Worm (Caenorhabditis elegans) whole organism, L1 larva: Measurements from ENCODE around the gene sars-2.

Experiments
- C16A3.4 ChIP-seq: fragments of 150-350 bp; optimal IDR thresholded peaks from 2 replicates; lab custom pipeline; 2014; ENCODE audit warnings: missing biosample characterization, missing genetic modification characterization
- C34B4.2 ChIP-seq: sonication (generic microtip); optimal IDR thresholded peaks from 2 replicates; lab custom pipeline; 2017; ENCODE audit warnings: mild to moderate bottlenecking, missing genetic modification characterization, missing compliant biosample characterization
- Y116A8C.19 ChIP-seq: sonication (generic microtip); optimal IDR thresholded peaks from 2 replicates; lab custom pipeline; 2016; ENCODE audit warnings: missing compliant biosample characterization, missing genetic modification characterization, borderline replicate concordance
- aha-1 ChIP-seq: fragments of 150-350 bp; optimal IDR thresholded peaks from 2 replicates; lab custom pipeline; 2014; ENCODE audit warnings: missing biosample characterization, missing genetic modification characterization
- alr-1 ChIP-seq: fragments of 200-800 bp; sonication (Bioruptor generic); optimal IDR thresholded peaks from 2 replicates; lab custom pipeline; 2018; ENCODE audit warnings: borderline replicate concordance, mild to moderate bottlenecking, missing genetic modification characterization, missing compliant biosample characterization
- aly-2 ChIP-seq: fragments of 150-350 bp; optimal IDR thresholded peaks from 2 replicates; lab custom pipeline; 2014; ENCODE audit warnings: missing biosample characterization, missing genetic modification characterization
- ceh-63 ChIP-seq: fragments of 200-800 bp; sonication (Bioruptor generic); optimal IDR thresholded peaks from 2 replicates; lab custom pipeline; 2018; ENCODE audit warnings: mild to moderate bottlenecking, missing genetic modification characterization, missing compliant biosample characterization
- ceh-8 ChIP-seq: fragments of 200-800 bp; sonication (Bioruptor generic); optimal IDR thresholded peaks from 2 replicates; lab custom pipeline; 2018; ENCODE audit warnings: mild to moderate bottlenecking, missing genetic modification characterization, moderate library complexity, missing compliant biosample characterization
- ceh-82 ChIP-seq, 3 experiments: fragments of 150-350 bp in 1 of 3; sonication (generic microtip) in 2 of 3; optimal IDR thresholded peaks; 2 replicates each; lab custom pipeline; 2014 to 2017; ENCODE audit warnings: missing biosample characterization in 3 of 3, missing genetic modification characterization in 3 of 3
- ceh-88 ChIP-seq: fragments of 200-800 bp; sonication (Bioruptor generic); IDR thresholded peaks from 2 replicates; pipeline ENCODE4 v1.3.6; 2022; ENCODE audit warnings: missing genetic modification characterization, missing compliant biosample characterization
- ceh-90 ChIP-seq: sonication (generic microtip); optimal IDR thresholded peaks from 2 replicates; lab custom pipeline; 2016; ENCODE audit warnings: missing genetic modification characterization, missing compliant biosample characterization
- ces-1 ChIP-seq: fragments of 150-350 bp; optimal IDR thresholded peaks from 2 replicates; lab custom pipeline; 2014; ENCODE audit warnings: missing biosample characterization, missing genetic modification reagents, missing genetic modification characterization
- dpl-1 ChIP-seq, 3 experiments: fragments of 150-350 bp in 2 of 3; sonication (generic microtip) in 1 of 3; optimal IDR thresholded peaks; 2 replicates each; lab custom pipeline; 2014 to 2017; ENCODE audit warnings: missing biosample characterization in 3 of 3, missing genetic modification characterization in 3 of 3, missing genetic modification reagents in 3 of 3
- dsc-1 ChIP-seq: sonication (generic microtip); optimal IDR thresholded peaks from 2 replicates; lab custom pipeline; 2016; ENCODE audit warnings: mild to moderate bottlenecking, missing genetic modification characterization, missing compliant biosample characterization
- efl-3 ChIP-seq: fragments of 200-800 bp; sonication (Bioruptor generic); optimal IDR thresholded peaks from 2 replicates; lab custom pipeline; 2018; ENCODE audit warnings: mild to moderate bottlenecking, missing genetic modification characterization, missing compliant biosample characterization
- egl-27 ChIP-seq, 2 experiments: fragments of 150-350 bp in 1 of 2; sonication (generic microtip); optimal IDR thresholded peaks; 3 replicates each; lab custom pipeline; 2017 to 2018; ENCODE audit warnings: missing biosample characterization in 2 of 2, missing genetic modification characterization in 2 of 2, missing genetic modification reagents in 2 of 2
- elt-2 ChIP-seq: sonication (generic microtip); optimal IDR thresholded peaks from 2 replicates; lab custom pipeline; 2016; ENCODE audit warnings: missing genetic modification characterization, mild to moderate bottlenecking, inconsistent platforms, missing compliant biosample characterization, missing genetic modification reagents
- fkh-10 ChIP-seq: sonication (generic microtip); optimal IDR thresholded peaks from 2 replicates; lab custom pipeline; 2017; ENCODE audit warnings: missing biosample characterization, missing genetic modification reagents, missing genetic modification characterization
- fkh-4 ChIP-seq: sonication (generic microtip); optimal IDR thresholded peaks from 2 replicates; lab custom pipeline; 2016; ENCODE audit warnings: missing compliant biosample characterization, missing genetic modification characterization, borderline replicate concordance
- fkh-8 ChIP-seq: sonication (generic microtip); optimal IDR thresholded peaks from 2 replicates; lab custom pipeline; 2016; ENCODE audit warnings: mild to moderate bottlenecking, missing genetic modification characterization, missing compliant biosample characterization
- hlh-17 ChIP-seq: fragments of 200-800 bp; sonication (Bioruptor generic); optimal IDR thresholded peaks from 2 replicates; lab custom pipeline; 2018; ENCODE audit warnings: missing genetic modification characterization, mild to moderate bottlenecking, missing compliant biosample characterization, moderate library complexity, borderline replicate concordance
- isw-1 ChIP-seq: fragments of 200-800 bp; sonication (Bioruptor generic); IDR thresholded peaks from 2 replicates; pipeline ENCODE4 v1.3.6; 2022; ENCODE audit warnings: missing genetic modification characterization, missing compliant biosample characterization
- lin-35 ChIP-seq, 2 experiments: fragments of 150-350 bp; optimal IDR thresholded peaks; 2 replicates each; lab custom pipeline; 2014; ENCODE audit warnings: missing biosample characterization in 2 of 2, missing genetic modification characterization in 2 of 2, missing genetic modification reagents in 2 of 2
- lin-39 ChIP-seq: fragments of 150-350 bp; optimal IDR thresholded peaks from 2 replicates; lab custom pipeline; 2014; ENCODE audit warnings: missing biosample characterization, missing genetic modification reagents, missing genetic modification characterization
- lsy-2 ChIP-seq, 2 experiments: fragments of 150-350 bp; optimal IDR thresholded peaks; 2 replicates each; lab custom pipeline; 2014; ENCODE audit warnings: missing biosample characterization in 2 of 2, missing genetic modification characterization in 2 of 2
- mab-9 ChIP-seq: fragments of 200-800 bp; sonication (Bioruptor generic); IDR thresholded peaks from 2 replicates; pipeline ENCODE4 v1.3.6; 2022; ENCODE audit warnings: missing genetic modification reagents, missing genetic modification characterization, missing compliant biosample characterization
- mdl-1 ChIP-seq, 2 experiments: fragments of 150-350 bp; optimal IDR thresholded peaks; 2 replicates each; lab custom pipeline; 2014 to 2017; ENCODE audit warnings: missing biosample characterization in 2 of 2, missing genetic modification characterization in 2 of 2, inconsistent platforms in 1 of 2
- nhr-19 ChIP-seq: fragments of 200-800 bp; sonication (Bioruptor generic); conservative IDR thresholded peaks from 2 replicates; pipeline ENCODE4 v1.3.6; 2022; ENCODE audit warnings: missing genetic modification characterization, missing compliant biosample characterization
- nhr-237 ChIP-seq: fragments of 150-350 bp; optimal IDR thresholded peaks from 2 replicates; lab custom pipeline; 2014; ENCODE audit warnings: missing biosample characterization, missing genetic modification characterization
- nhr-28 ChIP-seq: fragments of 150-350 bp; optimal IDR thresholded peaks from 2 replicates; lab custom pipeline; 2014; ENCODE audit warnings: missing biosample characterization, missing genetic modification characterization
- nhr-71 ChIP-seq: sonication (generic microtip); optimal IDR thresholded peaks from 2 replicates; lab custom pipeline; 2016; ENCODE audit warnings: mild to moderate bottlenecking, missing genetic modification characterization, moderate library complexity, missing compliant biosample characterization
- nhr-76 ChIP-seq: sonication (generic microtip); optimal IDR thresholded peaks from 2 replicates; lab custom pipeline; 2017; ENCODE audit warnings: missing biosample characterization, missing genetic modification characterization
- nhr-77 ChIP-seq: fragments of 150-350 bp; optimal IDR thresholded peaks from 2 replicates; lab custom pipeline; 2014; ENCODE audit warnings: missing biosample characterization, missing genetic modification characterization
- nhr-84 ChIP-seq: sonication (generic microtip); optimal IDR thresholded peaks from 2 replicates; lab custom pipeline; 2017; ENCODE audit warnings: missing biosample characterization, missing genetic modification characterization
- nhr-85 ChIP-seq: sonication (generic microtip); peaks from one replicate; lab custom pipeline; 2016; ENCODE audit warnings: missing genetic modification characterization, inconsistent platforms, missing compliant biosample characterization
- nhr-90 ChIP-seq: sonication (generic microtip); optimal IDR thresholded peaks from 2 replicates; lab custom pipeline; 2016; ENCODE audit warnings: mild to moderate bottlenecking, missing genetic modification characterization, missing compliant biosample characterization; ENCODE audit not compliant: poor library complexity
- pqm-1 ChIP-seq: sonication (generic microtip); optimal IDR thresholded peaks from 3 replicates; lab custom pipeline; 2017; ENCODE audit warnings: missing biosample characterization, missing genetic modification characterization
- rnt-1 ChIP-seq: sonication (generic microtip); optimal IDR thresholded peaks from 2 replicates; lab custom pipeline; 2016; ENCODE audit warnings: mild to moderate bottlenecking, missing genetic modification characterization, moderate library complexity, missing compliant biosample characterization
- snpc-4 ChIP-seq: fragments of 150-350 bp; optimal IDR thresholded peaks from 2 replicates; lab custom pipeline; 2014; ENCODE audit warnings: missing biosample characterization, missing genetic modification characterization
- snu-23 ChIP-seq: sonication (generic microtip); optimal IDR thresholded peaks from 2 replicates; lab custom pipeline; 2016; ENCODE audit warnings: missing genetic modification characterization, missing compliant biosample characterization
- sptf-1 ChIP-seq: fragments of 150-350 bp; optimal IDR thresholded peaks from 2 replicates; lab custom pipeline; 2014; ENCODE audit warnings: missing biosample characterization, missing genetic modification characterization
- unc-130 ChIP-seq: fragments of 150-350 bp; optimal IDR thresholded peaks from 2 replicates; lab custom pipeline; 2017; ENCODE audit warnings: missing biosample characterization, missing genetic modification characterization, inconsistent platforms
- unc-62 ChIP-seq: fragments of 150-350 bp; optimal IDR thresholded peaks from 2 replicates; lab custom pipeline; 2014; ENCODE audit warnings: missing biosample characterization, missing genetic modification reagents, missing genetic modification characterization
- vab-15 ChIP-seq: sonication (generic microtip); optimal IDR thresholded peaks from 2 replicates; lab custom pipeline; 2017; ENCODE audit warnings: missing genotype, mild to moderate bottlenecking, missing genetic modification characterization, missing compliant biosample characterization
- zip-4 ChIP-seq: fragments of 200-800 bp; sonication (Bioruptor generic); optimal IDR thresholded peaks from 2 replicates; lab custom pipeline; 2018; ENCODE audit warnings: mild to moderate bottlenecking, missing genetic modification characterization, moderate library complexity, missing compliant biosample characterization
- ztf-4 ChIP-seq: fragments of 150-350 bp; optimal IDR thresholded peaks from 2 replicates; lab custom pipeline; 2014; ENCODE audit warnings: missing biosample characterization, missing genetic modification characterization

Gene sars-2

DNA sequence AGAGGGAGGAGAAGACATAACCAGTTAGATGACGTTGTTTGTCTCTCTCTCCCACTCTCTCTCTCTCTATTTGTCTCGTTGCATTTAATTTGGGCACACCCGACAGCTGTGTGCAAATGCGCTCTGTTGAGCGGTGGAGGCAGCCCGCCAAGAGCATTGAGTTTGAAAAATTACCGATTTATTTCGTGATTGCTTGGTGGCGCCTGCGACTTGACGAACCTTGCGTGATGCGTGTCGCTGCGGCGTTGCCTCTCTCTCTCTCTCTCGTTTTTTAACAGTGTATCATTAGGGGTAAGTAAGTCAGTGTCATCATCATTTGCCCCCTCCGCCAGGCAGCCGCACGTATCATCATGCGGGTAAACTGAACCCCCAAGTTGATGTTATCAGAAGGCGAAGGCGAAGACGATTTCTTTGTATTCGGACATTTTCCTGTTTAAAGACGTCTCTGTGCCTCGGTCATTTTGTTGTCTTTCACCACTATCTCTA lies 48.7 kb downstream of the sars-2 start (continued):
- TF ChIP-seq lin-39 (tag; lab: Kevin White, UChicago) (no peak), pqm-1 (tag; lab: Kevin White, UChicago) (peak; percentile 66), Y116A8C.19 (tag; lab: Kevin White, UChicago) (no peak), ceh-8 (GFP tag; lab: Kevin White, UChicago) (no peak), efl-3 (GFP tag; lab: Kevin White, UChicago) (no peak), nhr-19 (peak; percentile 55), fkh-8 (tag; lab: Kevin White, UChicago) (peak; percentile 83), ceh-82 (tag; optimal IDR thresholded peaks at IDR 0.05; lab: Kevin White, UChicago) (peak; percentile 16 to 77 (median 61)), nhr-28 (tag; lab: Kevin White, UChicago) (no peak), nhr-90 (tag; lab: Kevin White, UChicago) (peak; percentile 42), lin-35 (GFP tag; optimal IDR thresholded peaks at IDR 0.05; lab: Kevin White, UChicago) (peak; percentile 81 to 86), elt-2 (tag; lab: Kevin White, UChicago) (peak; percentile 64), dpl-1 (GFP tag; optimal IDR thresholded peaks at IDR 0.05; lab: Kevin White, UChicago) (peak; percentile 66 to 79 (median 69)), C16A3.4 (peak; percentile 61), fkh-4 (tag; lab: Kevin White, UChicago) (no peak), ceh-90 (tag; lab: Kevin White, UChicago) (no peak), mdl-1 (tag; optimal IDR thresholded peaks at IDR 0.05; lab: Kevin White, UChicago) (peak in 1 of 2 experiments; percentile 55), ceh-88 (GFP tag; lab: Robert Waterston, UW) (no peak), vab-15 (tag; lab: Kevin White, UChicago) (peak; percentile 63), ztf-4 (tag; lab: Kevin White, UChicago) (no peak), nhr-77 (tag; lab: Kevin White, UChicago) (peak; percentile 52), snu-23 (GFP tag; lab: Kevin White, UChicago) (peak; percentile 77), sptf-1 (no peak), nhr-71 (tag; lab: Kevin White, UChicago) (peak; percentile 87), fkh-10 (GFP tag; lab: Kevin White, UChicago) (peak; percentile 47), nhr-76 (no peak), snpc-4 (tag; lab: Kevin White, UChicago) (peak; percentile 26), dsc-1 (peak; percentile 30), ceh-63 (GFP tag; lab: Kevin White, UChicago) (no peak), egl-27 (tag; optimal IDR thresholded peaks at IDR 0.05; lab: Kevin White, UChicago) (peak in 1 of 2 experiments; percentile 58), nhr-84 (tag; lab: Kevin White, UChicago) (no peak), rnt-1 (tag; lab: Kevin White, UChicago) (peak; percentile 60), ces-1 (GFP tag; lab: Kevin White, UChicago) (no peak), lsy-2 (tag; optimal IDR thresholded peaks at IDR 0.05; lab: Kevin White, UChicago) (peak; percentile 47 to 79), nhr-237 (tag; lab: Kevin White, UChicago) (no peak), aly-2 (tag; lab: Kevin White, UChicago) (peak; percentile 37), zip-4 (GFP tag; lab: Kevin White, UChicago) (no peak), hlh-17 (GFP tag; lab: Kevin White, UChicago) (no peak), C34B4.2 (tag; lab: Kevin White, UChicago) (no peak), mab-9 (GFP tag; lab: Robert Waterston, UW) (0 out of 2 replicates have a peak, but pooled peaks have one; percentile 45), alr-1 (tag; lab: Kevin White, UChicago) (no peak), unc-62 (GFP tag; lab: Kevin White, UChicago) (no peak), isw-1 (GFP tag; lab: Robert Waterston, UW) (peak; percentile 64), aha-1 (tag; lab: Kevin White, UChicago) (no peak), nhr-85 (tag; lab: Kevin White, UChicago) (peak; percentile 91), unc-130 (tag; lab: Kevin White, UChicago) (peak; percentile 81)
